Worm (Caenorhabditis elegans) whole organism, mixed stage, embryonic: ENCODE results near the gene ZK512.8.

Experiments
- M03D4.4 ChIP-seq: sonication (generic microtip); optimal IDR thresholded peaks from 2 replicates; lab custom pipeline; 2017; ENCODE audit warnings: mild to moderate bottlenecking, missing genetic modification characterization, missing compliant biosample characterization
- bed-3 ChIP-seq: fragments of 200-800 bp; sonication (Bioruptor generic); optimal IDR thresholded peaks from 3 replicates; lab custom pipeline; 2018; ENCODE audit warnings: mild to moderate bottlenecking, missing genetic modification characterization, moderate library complexity, missing compliant biosample characterization
- blmp-1 ChIP-seq: fragments of 150-350 bp; optimal IDR thresholded peaks from 2 replicates; lab custom pipeline; 2014; ENCODE audit warnings: missing biosample characterization, missing genetic modification characterization
- ceh-39 ChIP-seq: fragments of 150-350 bp; optimal IDR thresholded peaks from 2 replicates; lab custom pipeline; 2014; ENCODE audit warnings: missing biosample characterization, missing genetic modification characterization
- ceh-43 ChIP-seq: fragments of 200-800 bp; sonication (Bioruptor generic); optimal IDR thresholded peaks from 2 replicates; lab custom pipeline; 2018; ENCODE audit warnings: mild to moderate bottlenecking, missing genetic modification characterization, moderate library complexity, missing compliant biosample characterization
- ceh-83 ChIP-seq: fragments of 200-800 bp; sonication (Bioruptor generic); optimal IDR thresholded peaks from 2 replicates; lab custom pipeline; 2018; ENCODE audit warnings: mild to moderate bottlenecking, missing genetic modification characterization, missing compliant biosample characterization
- ces-1 ChIP-seq: fragments of 150-350 bp; optimal IDR thresholded peaks from 2 replicates; lab custom pipeline; 2014; ENCODE audit warnings: missing biosample characterization, missing genetic modification reagents, missing genetic modification characterization
- cnd-1 ChIP-seq: fragments of 200-800 bp; sonication (Bioruptor generic); optimal IDR thresholded peaks from 2 replicates; lab custom pipeline; 2018; ENCODE audit warnings: mild to moderate bottlenecking, missing genetic modification characterization, missing compliant biosample characterization
- elt-1 ChIP-seq: sonication (generic microtip); optimal IDR thresholded peaks from 2 replicates; lab custom pipeline; 2017; ENCODE audit warnings: missing genetic modification characterization, mild to moderate bottlenecking, missing compliant biosample characterization, antibody characterized with exemption, moderate library complexity, borderline replicate concordance; ENCODE audit not compliant: insufficient read depth
- elt-3 ChIP-seq: fragments of 150-350 bp; optimal IDR thresholded peaks from 2 replicates; lab custom pipeline; 2014; ENCODE audit warnings: missing biosample characterization, missing genetic modification characterization
- flh-1 ChIP-seq: fragments of 200-800 bp; sonication (Bioruptor generic); optimal IDR thresholded peaks from 2 replicates; lab custom pipeline; 2018; ENCODE audit warnings: mild to moderate bottlenecking, missing genetic modification characterization, moderate library complexity, missing compliant biosample characterization
- ham-2 ChIP-seq: fragments of 200-800 bp; sonication (Bioruptor generic); optimal IDR thresholded peaks from 2 replicates; lab custom pipeline; 2018; ENCODE audit warnings: mild to moderate bottlenecking, missing genetic modification characterization, missing compliant biosample characterization
- hlh-1 ChIP-seq: fragments of 150-350 bp; optimal IDR thresholded peaks from 2 replicates; lab custom pipeline; 2014; ENCODE audit warnings: missing biosample characterization, missing genetic modification reagents, missing genetic modification characterization
- lin-13 ChIP-seq: fragments of 150-350 bp; optimal IDR thresholded peaks from 2 replicates; lab custom pipeline; 2014; ENCODE audit warnings: missing biosample characterization, missing genetic modification characterization
- lin-32 ChIP-seq: fragments of 200-800 bp; sonication (Bioruptor generic); optimal IDR thresholded peaks from 2 replicates; lab custom pipeline; 2018; ENCODE audit warnings: mild to moderate bottlenecking, missing genetic modification characterization, missing compliant biosample characterization
- lsy-2 ChIP-seq: fragments of 150-350 bp; optimal IDR thresholded peaks from 2 replicates; lab custom pipeline; 2014; ENCODE audit warnings: missing biosample characterization, missing genetic modification characterization
- mab-5 ChIP-seq: fragments of 150-350 bp; optimal IDR thresholded peaks from 2 replicates; lab custom pipeline; 2014; ENCODE audit warnings: missing biosample characterization, missing genetic modification characterization
- mep-1 ChIP-seq: fragments of 150-350 bp; optimal IDR thresholded peaks from 2 replicates; lab custom pipeline; 2017; ENCODE audit warnings: missing biosample characterization, missing genetic modification reagents, missing genetic modification characterization, inconsistent platforms
- mls-2 ChIP-seq: sonication (generic microtip); optimal IDR thresholded peaks from 2 replicates; lab custom pipeline; 2016; ENCODE audit warnings: mild to moderate bottlenecking, missing genetic modification characterization, moderate library complexity, missing compliant biosample characterization
- nhr-12 ChIP-seq: fragments of 150-350 bp; optimal IDR thresholded peaks from 2 replicates; lab custom pipeline; 2014; ENCODE audit warnings: missing biosample characterization, missing genetic modification characterization
- nhr-2 ChIP-seq: fragments of 150-350 bp; optimal IDR thresholded peaks from 2 replicates; lab custom pipeline; 2014; ENCODE audit warnings: missing biosample characterization, missing genetic modification characterization
- nhr-237 ChIP-seq: fragments of 150-350 bp; optimal IDR thresholded peaks from 2 replicates; lab custom pipeline; 2014; ENCODE audit warnings: missing biosample characterization, missing genetic modification characterization
- nhr-28 ChIP-seq: fragments of 150-350 bp; optimal IDR thresholded peaks from 2 replicates; lab custom pipeline; 2014; ENCODE audit warnings: missing biosample characterization, missing genetic modification characterization
- nhr-76 ChIP-seq: sonication (generic microtip); optimal IDR thresholded peaks from 2 replicates; lab custom pipeline; 2017; ENCODE audit warnings: missing biosample characterization, missing genetic modification characterization
- pha-4 ChIP-seq: fragments of 150-350 bp; optimal IDR thresholded peaks from 2 replicates; lab custom pipeline; 2018; ENCODE audit warnings: missing biosample characterization, missing genetic modification reagents, missing genetic modification characterization
- snpc-4 ChIP-seq: fragments of 150-350 bp; optimal IDR thresholded peaks from 2 replicates; lab custom pipeline; 2014; ENCODE audit warnings: missing biosample characterization, missing genetic modification characterization
- sptf-1 ChIP-seq: sonication (generic microtip); optimal IDR thresholded peaks from 2 replicates; lab custom pipeline; 2017; ENCODE audit warnings: mild to moderate bottlenecking, missing genetic modification characterization, moderate library complexity, missing compliant biosample characterization
- tbx-8 ChIP-seq: fragments of 200-800 bp; sonication (Bioruptor generic); optimal IDR thresholded peaks from 2 replicates; lab custom pipeline; 2018; ENCODE audit warnings: mild to moderate bottlenecking, missing genetic modification characterization, moderate library complexity, missing compliant biosample characterization
- unc-120 ChIP-seq: sonication (generic microtip); optimal IDR thresholded peaks from 2 replicates; lab custom pipeline; 2017; ENCODE audit warnings: missing genetic modification characterization, missing compliant biosample characterization; ENCODE audit not compliant: poor library complexity, severe bottlenecking
- unc-39 ChIP-seq: fragments of 150-350 bp; optimal IDR thresholded peaks from 2 replicates; lab custom pipeline; 2014; ENCODE audit warnings: missing biosample characterization, missing genetic modification characterization
- unc-62 ChIP-seq: fragments of 150-350 bp; optimal IDR thresholded peaks from 2 replicates; lab custom pipeline; 2014; ENCODE audit warnings: missing biosample characterization, missing genetic modification reagents, missing genetic modification characterization
- ztf-11 ChIP-seq: fragments of 150-350 bp; optimal IDR thresholded peaks from 2 replicates; lab custom pipeline; 2014; ENCODE audit warnings: missing biosample characterization, missing genetic modification characterization

Gene ZK512.8

DNA sequence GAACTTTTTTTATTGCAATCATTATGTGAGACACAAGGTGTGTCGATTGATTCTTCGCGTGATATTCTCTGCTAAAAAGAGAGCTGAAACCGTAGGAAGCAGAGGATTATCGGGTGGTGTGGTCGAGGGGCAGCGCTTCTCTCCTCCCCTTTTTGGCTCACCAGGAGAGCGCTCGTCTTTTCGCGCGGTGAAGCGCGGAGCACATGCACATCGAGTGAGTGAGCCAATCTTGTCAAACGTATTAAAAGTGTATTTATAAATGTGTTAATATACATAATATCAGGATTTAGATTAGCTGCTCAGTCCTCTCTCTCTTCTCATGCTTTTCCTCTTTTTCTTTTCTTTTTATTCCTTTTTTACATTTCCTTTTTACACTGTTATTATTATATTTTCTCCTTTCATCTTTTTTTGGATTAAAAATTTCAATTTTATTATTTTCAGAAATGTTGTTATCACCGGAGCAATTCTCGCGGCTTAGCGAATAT, 16.8 kb downstream of the ZK512.8 start, which contains the start of gene dgk-3:
Gene dgk-3, plus strand, starts transcription at position 435 of the 485 bp plus-strand sequence.
- no peak for TF ChIP-seq nhr-28 (tag; lab: Kevin White, UChicago)
- no peak for TF ChIP-seq flh-1 (GFP tag; lab: Kevin White, UChicago)
- TF ChIP-seq tbx-8 (GFP tag; lab: Kevin White, UChicago) = no peak
- no peak for TF ChIP-seq blmp-1 (tag; lab: Kevin White, UChicago)
- no peak for TF ChIP-seq ceh-83 (GFP tag; lab: Kevin White, UChicago)
- TF ChIP-seq cnd-1 (tag; lab: Kevin White, UChicago) = no peak
- TF ChIP-seq sptf-1 (tag; lab: Kevin White, UChicago) = no peak
- no peak for TF ChIP-seq ztf-11 (tag; lab: Kevin White, UChicago)
- TF ChIP-seq mep-1 = no peak

- TF ChIP-seq mep-1 (no peak), ceh-39 (tag; lab: Kevin White, UChicago) (no peak), tbx-8 (GFP tag; lab: Kevin White, UChicago) (no peak), ceh-43 (GFP tag; lab: Kevin White, UChicago) (no peak), ztf-11 (tag; lab: Kevin White, UChicago) (no peak), unc-39 (tag; lab: Kevin White, UChicago) (no peak), nhr-28 (tag; lab: Kevin White, UChicago) (no peak), nhr-12 (tag; lab: Kevin White, UChicago) (no peak), flh-1 (GFP tag; lab: Kevin White, UChicago) (no peak), unc-120 (no peak), pha-4 (tag; lab: Kevin White, UChicago) (no peak), elt-1 (tag; lab: Kevin White, UChicago) (no peak), mls-2 (tag; lab: Kevin White, UChicago) (no peak), ham-2 (no peak), lin-13 (tag; lab: Kevin White, UChicago) (no peak), blmp-1 (tag; lab: Kevin White, UChicago) (no peak), M03D4.4 (tag; lab: Kevin White, UChicago) (no peak), lsy-2 (tag; lab: Kevin White, UChicago) (no peak)
Observed at ce11 chrIII:9172702-9173101, 26.8 kb downstream of the ZK512.8 start, which contains the start of gene ina-1. ina-1 (minus strand) TSS chrIII:9172802.

ce11 chrIII:9173239-9173638, 27.4 kb downstream of the ZK512.8 start:
- TF ChIP-seq cnd-1 (tag; lab: Kevin White, UChicago) (no peak), mab-5 (tag; lab: Kevin White, UChicago) (no peak)

ce11 chrIII:9176008-9176407, 30.1 kb downstream of the ZK512.8 start:
- TF ChIP-seq tbx-8 (GFP tag; lab: Kevin White, UChicago) (no peak), cnd-1 (tag; lab: Kevin White, UChicago) (peak; percentile 4), mls-2 (tag; lab: Kevin White, UChicago) (peak; percentile 21), unc-120 (no peak), sptf-1 (tag; lab: Kevin White, UChicago) (peak; percentile 24), mep-1 (no peak), unc-62 (peak; percentile 58), bed-3 (GFP tag; lab: Kevin White, UChicago) (no peak), nhr-237 (tag; lab: Kevin White, UChicago) (no peak), ceh-83 (GFP tag; lab: Kevin White, UChicago) (no peak), mab-5 (tag; lab: Kevin White, UChicago) (no peak), nhr-12 (tag; lab: Kevin White, UChicago) (no peak), nhr-76 (tag; lab: Kevin White, UChicago) (no peak), nhr-2 (peak; percentile 85), ham-2 (peak; percentile 24)

DNA sequence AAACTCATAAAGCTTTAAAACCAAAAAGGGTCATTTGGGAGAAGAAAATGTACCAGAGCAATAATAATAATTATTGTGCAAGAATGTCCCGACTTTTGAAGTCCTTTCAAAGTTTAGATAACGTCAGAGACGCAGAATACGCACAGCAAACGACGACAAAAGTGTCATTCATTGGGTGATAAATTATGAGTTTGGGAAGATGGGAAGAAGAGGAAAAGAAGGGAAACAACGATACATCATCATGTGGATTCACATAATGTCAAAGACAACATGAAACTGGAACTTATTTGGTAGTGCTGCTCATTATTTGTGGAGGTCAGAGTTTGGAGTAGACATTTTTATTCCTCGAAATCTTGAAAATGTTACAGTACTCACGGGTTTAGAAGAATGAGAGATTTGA, 32.0 kb downstream of the ZK512.8 start:
- TF ChIP-seq ceh-39 (tag; lab: Kevin White, UChicago) (no peak), unc-62 (peak; percentile 58), snpc-4 (tag; lab: Kevin White, UChicago) (no peak)

DNA sequence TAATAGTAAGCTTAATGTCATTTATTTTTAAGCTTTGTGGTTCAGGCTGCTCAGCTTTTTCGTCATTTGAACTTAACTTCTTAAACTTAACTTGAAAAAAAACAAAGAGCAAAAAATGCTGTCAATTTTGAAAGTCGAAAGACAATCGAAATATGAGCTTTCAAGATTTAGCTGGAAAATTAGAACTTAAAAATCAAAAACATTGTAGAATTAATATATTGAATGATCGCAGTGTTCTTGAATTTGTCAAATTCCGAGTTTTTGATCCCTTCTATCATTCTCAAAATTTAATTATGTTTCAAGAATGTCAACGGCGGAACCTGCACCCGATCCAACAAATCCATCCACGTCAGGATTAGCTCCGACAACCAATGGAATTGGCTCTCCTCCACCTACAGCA, 35.4 kb downstream of the ZK512.8 start, which contains the start of gene tax-4:
Gene tax-4, plus strand, starts transcription at position 301 of the 400 bp plus-strand sequence.
- TF ChIP-seq hlh-1 (tag; lab: Kevin White, UChicago) (no peak), sptf-1 (tag; lab: Kevin White, UChicago) (no peak), bed-3 (GFP tag; lab: Kevin White, UChicago) (no peak), unc-39 (tag; lab: Kevin White, UChicago) (no peak), nhr-2 (no peak), nhr-237 (tag; lab: Kevin White, UChicago) (no peak), mls-2 (tag; lab: Kevin White, UChicago) (no peak), pha-4 (tag; lab: Kevin White, UChicago) (no peak), ceh-83 (GFP tag; lab: Kevin White, UChicago) (no peak), nhr-76 (tag; lab: Kevin White, UChicago) (no peak), lin-32 (GFP tag; lab: Kevin White, UChicago) (no peak), ceh-43 (GFP tag; lab: Kevin White, UChicago) (no peak), M03D4.4 (tag; lab: Kevin White, UChicago) (no peak), snpc-4 (tag; lab: Kevin White, UChicago) (no peak), ces-1 (GFP tag; lab: Kevin White, UChicago) (no peak), flh-1 (GFP tag; lab: Kevin White, UChicago) (no peak), ham-2 (no peak), unc-62 (no peak), elt-3 (tag; lab: Kevin White, UChicago) (no peak)
- TF ChIP-seq, all 35 proteins: peak for 0
